Fruit fly (Drosophila melanogaster) whole organism, embryonic: Measurements from ENCODE around the gene EMC5.

ENCODE experiments used
- Abd-B ChIP-seq: fragments of 200-800 bp; sonication (Bioruptor generic); optimal IDR thresholded peaks from 2 replicates; lab custom pipeline; 2018; ENCODE audit warnings: missing biosample characterization, mild to moderate bottlenecking, missing genetic modification characterization, moderate library complexity
- Asciz ChIP-seq: fragments of 200-800 bp; sonication (Bioruptor generic); optimal IDR thresholded peaks from 2 replicates; lab custom pipeline; 2017; ENCODE audit warnings: missing biosample characterization, mild to moderate bottlenecking, missing genetic modification characterization, missing genetic modification reagents
- B-H2 ChIP-seq: fragments of 200-800 bp; sonication (Bioruptor generic); optimal IDR thresholded peaks from 2 replicates; lab custom pipeline; 2018; ENCODE audit warnings: missing biosample characterization, mild to moderate bottlenecking, missing genetic modification characterization
- CG10209 ChIP-seq: fragments of 200-800 bp; sonication (Bioruptor generic); optimal IDR thresholded peaks from 3 replicates; lab custom pipeline; 2017; ENCODE audit warnings: missing biosample characterization, mild to moderate bottlenecking, missing genetic modification characterization, missing genetic modification reagents
- CG10654 ChIP-seq: fragments of 200-800 bp; sonication (Bioruptor generic); optimal IDR thresholded peaks from 2 replicates; lab custom pipeline; 2016; ENCODE audit warnings: missing biosample characterization, missing genetic modification characterization
- CG12219 ChIP-seq: fragments of 200-800 bp; sonication (Bioruptor generic); optimal IDR thresholded peaks from 3 replicates; lab custom pipeline; 2018; ENCODE audit warnings: missing biosample characterization, mild to moderate bottlenecking, missing genetic modification characterization
- CG13775 ChIP-seq: fragments of 200-800 bp; sonication (Bioruptor generic); optimal IDR thresholded peaks from 3 replicates; lab custom pipeline; 2017; ENCODE audit warnings: missing biosample characterization, mild to moderate bottlenecking, missing genetic modification characterization
- CG18011 ChIP-seq: fragments of 200-800 bp; sonication (Bioruptor generic); optimal IDR thresholded peaks from 2 replicates; lab custom pipeline; 2017; ENCODE audit warnings: missing biosample characterization, missing genetic modification characterization, mild to moderate bottlenecking, moderate library complexity, missing genotype
- CG18262 ChIP-seq: fragments of 200-800 bp; optimal IDR thresholded peaks from 3 replicates; lab custom pipeline; 2019; ENCODE audit warnings: missing biosample characterization, mild to moderate bottlenecking, missing genetic modification characterization, moderate library complexity
- CG31365 ChIP-seq: fragments of 200-800 bp; sonication (Bioruptor generic); optimal IDR thresholded peaks from 2 replicates; lab custom pipeline; 2018; ENCODE audit warnings: missing biosample characterization, mild to moderate bottlenecking, missing genetic modification characterization
- CG31388 ChIP-seq: fragments of 200-800 bp; sonication (Bioruptor generic); optimal IDR thresholded peaks from 2 replicates; lab custom pipeline; 2016; ENCODE audit warnings: missing biosample characterization, missing genetic modification characterization
- CG3281 ChIP-seq: fragments of 200-800 bp; sonication (Bioruptor generic); optimal IDR thresholded peaks from 3 replicates; lab custom pipeline; 2017; ENCODE audit warnings: missing biosample characterization, mild to moderate bottlenecking, missing genetic modification characterization
- CG3995 ChIP-seq: fragments of 200-800 bp; sonication (Bioruptor generic); optimal IDR thresholded peaks from 3 replicates; lab custom pipeline; 2016; ENCODE audit warnings: missing biosample characterization, missing genetic modification characterization
- CG4617 ChIP-seq: fragments of 200-800 bp; sonication (Bioruptor generic); optimal IDR thresholded peaks from 3 replicates; lab custom pipeline; 2016; ENCODE audit warnings: missing biosample characterization, missing genetic modification characterization, borderline replicate concordance
- CG4707 ChIP-seq: fragments of 200-800 bp; sonication (Bioruptor generic); optimal IDR thresholded peaks from 2 replicates; lab custom pipeline; 2018; ENCODE audit warnings: missing biosample characterization, mild to moderate bottlenecking, missing genetic modification characterization, moderate library complexity
- CG5953 ChIP-seq: fragments of 200-800 bp; sonication (Bioruptor generic); IDR thresholded peaks from 2 replicates; pipeline ENCODE4 v1.3.6; 2022; ENCODE audit warnings: missing biosample characterization, missing genetic modification characterization
- CG6791 ChIP-seq: fragments of 200-800 bp; sonication (Bioruptor generic); IDR thresholded peaks from 3 replicates; pipeline ENCODE4 v1.3.6; 2022; ENCODE audit warnings: missing biosample characterization, missing genetic modification characterization; ENCODE audit not compliant: partially characterized antibody
- CG7372 ChIP-seq: fragments of 200-800 bp; sonication (Bioruptor generic); IDR thresholded peaks from 2 replicates; pipeline ENCODE4 v1.3.6; 2022; ENCODE audit warnings: missing biosample characterization, missing genetic modification characterization
- CG7745 ChIP-seq: fragments of 200-800 bp; sonication (Bioruptor generic); optimal IDR thresholded peaks from 2 replicates; lab custom pipeline; 2018; ENCODE audit warnings: missing biosample characterization, mild to moderate bottlenecking, missing genetic modification characterization, moderate library complexity
- CG9609 ChIP-seq: fragments of 200-800 bp; sonication (Bioruptor generic); optimal IDR thresholded peaks from 3 replicates; lab custom pipeline; 2016; ENCODE audit warnings: missing biosample characterization, missing genetic modification characterization
- CG9727 ChIP-seq: fragments of 200-800 bp; sonication (Bioruptor generic); optimal IDR thresholded peaks from 3 replicates; lab custom pipeline; 2017; ENCODE audit warnings: missing biosample characterization, mild to moderate bottlenecking, missing genetic modification characterization
- Deaf1 ChIP-seq: fragments of 200-800 bp; optimal IDR thresholded peaks from 3 replicates; lab custom pipeline; 2019; ENCODE audit warnings: missing biosample characterization, mild to moderate bottlenecking, missing genetic modification characterization, moderate library complexity
- Dref ChIP-seq: fragments of 200-800 bp; sonication (Bioruptor generic); IDR thresholded peaks from 2 replicates; pipeline ENCODE4 v1.3.6; 2022; ENCODE audit warnings: missing biosample characterization, missing genetic modification characterization
- Ets97D ChIP-seq: fragments of 200-800 bp; sonication (Bioruptor generic); optimal IDR thresholded peaks from 3 replicates; lab custom pipeline; 2016; ENCODE audit warnings: missing biosample characterization, missing genetic modification characterization
- HHEX ChIP-seq: fragments of 200-800 bp; sonication (Bioruptor generic); optimal IDR thresholded peaks from 3 replicates; lab custom pipeline; 2017; ENCODE audit warnings: missing biosample characterization, mild to moderate bottlenecking, missing genetic modification characterization, missing genetic modification reagents
- Lhr ChIP-seq: fragments of 200-800 bp; sonication (Bioruptor generic); optimal IDR thresholded peaks from 3 replicates; lab custom pipeline; 2017; ENCODE audit warnings: mild to moderate bottlenecking, missing biosample characterization, missing genetic modification reagents, missing genetic modification characterization
- Lim3 ChIP-seq: fragments of 200-800 bp; sonication (Bioruptor generic); IDR thresholded peaks from 2 replicates; pipeline ENCODE4 v1.3.6; 2022; ENCODE audit warnings: missing biosample characterization, missing genetic modification characterization
- NFAT ChIP-seq: fragments of 200-800 bp; sonication (Bioruptor generic); IDR thresholded peaks from 2 replicates; pipeline ENCODE4 v1.3.6; 2022; ENCODE audit warnings: missing biosample characterization, missing genetic modification characterization
- Oaz ChIP-seq: fragments of 200-800 bp; sonication (Bioruptor generic); IDR thresholded peaks from 2 replicates; pipeline ENCODE4 v1.3.6; 2022; ENCODE audit warnings: missing biosample characterization, missing genetic modification characterization
- Pdp1 ChIP-seq, 2 experiments: fragments of 200-800 bp; sonication (Bioruptor generic); optimal IDR thresholded peaks; 3 replicates each; lab custom pipeline; 2016; ENCODE audit warnings: missing biosample characterization in 2 of 2, missing genetic modification characterization in 2 of 2, mild to moderate bottlenecking in 1 of 2, moderate library complexity in 1 of 2
- Six4 ChIP-seq: fragments of 200-800 bp; sonication (Bioruptor generic); optimal IDR thresholded peaks from 2 replicates; lab custom pipeline; 2016; ENCODE audit warnings: missing biosample characterization, missing genetic modification characterization
- Xrp1 ChIP-seq: fragments of 200-800 bp; sonication (Bioruptor generic); IDR thresholded peaks from 2 replicates; pipeline ENCODE4 v1.3.6; 2022; ENCODE audit warnings: missing biosample characterization, missing genetic modification characterization
- YL-1 ChIP-seq: fragments of 200-800 bp; sonication (Bioruptor generic); optimal IDR thresholded peaks from 3 replicates; lab custom pipeline; 2017; ENCODE audit warnings: missing biosample characterization, mild to moderate bottlenecking, missing genetic modification characterization
- dan ChIP-seq: fragments of 200-800 bp; sonication (Bioruptor generic); IDR thresholded peaks from 2 replicates; pipeline ENCODE4 v1.3.6; 2022; ENCODE audit warnings: missing biosample characterization, missing genetic modification characterization
- dimm ChIP-seq: fragments of 200-800 bp; sonication (Bioruptor generic); IDR thresholded peaks from 2 replicates; pipeline ENCODE4 v1.3.6; 2022; ENCODE audit warnings: missing biosample characterization, missing genetic modification characterization
- emc ChIP-seq: fragments of 200-800 bp; sonication (Bioruptor generic); optimal IDR thresholded peaks from 2 replicates; lab custom pipeline; 2016; ENCODE audit warnings: missing biosample characterization, missing genetic modification characterization
- hkb ChIP-seq, 2 experiments: fragments of 200-800 bp in 1 of 2; fragments of >200 bp in 1 of 2; sonication (Bioruptor generic) in 1 of 2; IDR thresholded peaks in 1 of 2; optimal IDR thresholded peaks in 1 of 2; 2 replicates each; pipeline versions ENCODE4 v1.3.6 to Lab custom; 2017 to 2022; ENCODE audit warnings: missing biosample characterization in 1 of 2, missing genetic modification characterization in 1 of 2
- jing ChIP-seq: fragments of 200-800 bp; sonication (Bioruptor generic); optimal IDR thresholded peaks from 2 replicates; lab custom pipeline; 2018; ENCODE audit warnings: missing biosample characterization, mild to moderate bottlenecking, missing genetic modification characterization
- lbe ChIP-seq: fragments of 200-800 bp; sonication (Bioruptor generic); optimal IDR thresholded peaks from 2 replicates; lab custom pipeline; 2016; ENCODE audit warnings: missing biosample characterization, mild to moderate bottlenecking, missing genetic modification characterization
- lilli ChIP-seq: fragments of 200-800 bp; sonication (Bioruptor generic); optimal IDR thresholded peaks from 3 replicates; lab custom pipeline; 2016; ENCODE audit warnings: missing biosample characterization, missing genetic modification characterization
- mld ChIP-seq: fragments of 200-800 bp; sonication (Bioruptor generic); IDR thresholded peaks from 3 replicates; pipeline ENCODE4 v1.3.6; 2022; ENCODE audit warnings: missing biosample characterization, missing genetic modification characterization; ENCODE audit not compliant: partially characterized antibody
- nerfin-2 ChIP-seq: fragments of 200-800 bp; sonication (Bioruptor generic); IDR thresholded peaks from 2 replicates; pipeline ENCODE4 v1.3.6; 2022; ENCODE audit warnings: missing biosample characterization, missing genetic modification characterization; ENCODE audit not compliant: partially characterized antibody
- pfk ChIP-seq: fragments of 200-800 bp; sonication (Bioruptor generic); optimal IDR thresholded peaks from 2 replicates; lab custom pipeline; 2018; ENCODE audit warnings: missing biosample characterization, mild to moderate bottlenecking, missing genetic modification characterization, moderate library complexity
- pita ChIP-seq: fragments of 200-800 bp; sonication (Bioruptor generic); optimal IDR thresholded peaks from 2 replicates; lab custom pipeline; 2017; ENCODE audit warnings: missing biosample characterization, mild to moderate bottlenecking, missing genetic modification characterization
- sc ChIP-seq, 3 experiments: fragments of >200 bp in 2 of 3; fragments of 200-800 bp in 1 of 3; sonication (Bioruptor generic) in 1 of 3; optimal IDR thresholded peaks; 2 replicates in 2 of 3; 3 replicates in 1 of 3; lab custom pipeline; 2017; ENCODE audit warnings: mild to moderate bottlenecking in 1 of 3, missing biosample characterization in 1 of 3, missing genetic modification characterization in 1 of 3, missing genetic modification reagents in 1 of 3
- scrt ChIP-seq: fragments of 200-800 bp; sonication (Bioruptor generic); optimal IDR thresholded peaks from 2 replicates; lab custom pipeline; 2018; ENCODE audit warnings: missing biosample characterization, mild to moderate bottlenecking, missing genetic modification characterization, moderate library complexity
- so ChIP-seq: fragments of 200-800 bp; sonication (Bioruptor generic); IDR thresholded peaks from 3 replicates; pipeline ENCODE4 v1.3.6; 2022; ENCODE audit warnings: missing biosample characterization, missing genetic modification characterization

EMC5 gene

dm6 chr2L:18965367-18966213, 21.9 kb upstream of the EMC5 start (continued):
- TF ChIP-seq CG31388 (no peak), emc (no peak), Lhr (GFP tag; lab: Kevin White, UChicago) (no peak), Six4 (GFP tag; lab: Kevin White, UChicago) (no peak), CG9609 (GFP tag; lab: Kevin White, UChicago) (no peak), mld (GFP tag; lab: Robert Waterston, UW) (no peak), CG18011 (no peak), Lim3 (GFP tag; lab: Robert Waterston, UW) (no peak), CG10209 (GFP tag; lab: Kevin White, UChicago) (peak; percentile 30), Abd-B (GFP tag; lab: Kevin White, UChicago) (peak; percentile 27), CG31365 (tag; lab: Kevin White, UChicago) (no peak), CG5953 (no peak), lbe (GFP tag; lab: Kevin White, UChicago) (no peak), CG10654 (GFP tag; lab: Kevin White, UChicago) (no peak), CG13775 (GFP tag; lab: Kevin White, UChicago) (peak; percentile 22), CG3281 (GFP tag; lab: Kevin White, UChicago) (peak; percentile 77), scrt (GFP tag; lab: Kevin White, UChicago) (peak; percentile 46), NFAT (GFP tag; lab: Robert Waterston, UW) (no peak), nerfin-2 (no peak), pfk (GFP tag; lab: Kevin White, UChicago) (no peak), CG12219 (GFP tag; lab: Kevin White, UChicago) (peak; percentile 14), Dref (no peak), B-H2 (GFP tag; lab: Kevin White, UChicago) (peak; percentile 6), Deaf1 (peak; percentile 1), jing (GFP tag; lab: Kevin White, UChicago) (no peak), CG7745 (no peak), CG9727 (GFP tag; lab: Kevin White, UChicago) (no peak), dan (GFP tag; lab: Robert Waterston, UW) (no peak), CG4707 (GFP tag; lab: Kevin White, UChicago) (no peak), Pdp1 (GFP tag; optimal IDR thresholded peaks at IDR 0.05; lab: Kevin White, UChicago) (no peak), CG3995 (no peak), pita (GFP tag; lab: Kevin White, UChicago) (no peak), Xrp1 (GFP tag; lab: Robert Waterston, UW) (peak; percentile 36; the same call in 1 of the 2 replicates), dimm (GFP tag; lab: Robert Waterston, UW) (no peak), sc (optimal IDR thresholded peaks at IDR 0.05; lab: Kevin White, UChicago) (no peak), sc (GFP tag; optimal IDR thresholded peaks at IDR 0.05; lab: Kevin White, UChicago) (no peak), hkb (optimal IDR thresholded peaks at IDR 0.05; lab: Kevin White, UChicago) (no peak), hkb (GFP tag; IDR thresholded peaks at IDR 0.05; lab: Robert Waterston, UW) (0 out of 2 replicates have a peak, but pooled peaks have one; percentile 36), CG18262 (no peak), so (GFP tag; lab: Robert Waterston, UW) (no peak), YL-1 (GFP tag; lab: Kevin White, UChicago) (no peak), CG6791 (GFP tag; lab: Robert Waterston, UW) (no peak), Asciz (GFP tag; lab: Kevin White, UChicago) (no peak), Ets97D (GFP tag; lab: Kevin White, UChicago) (no peak), lilli (GFP tag; lab: Kevin White, UChicago) (no peak), HHEX (GFP tag; lab: Kevin White, UChicago) (no peak), CG4617 (GFP tag; lab: Kevin White, UChicago) (no peak), Oaz (no peak), CG7372 (peak; percentile 28; the same call in 1 of the 2 replicates)
